Worm (Caenorhabditis elegans) whole organism, L3 larva: ENCODE data around the gene pph-2.
A peak's percentile ranks its signal among the peaks of the same experiment; 100 is the strongest.

Experiments used
- R02D3.7 ChIP-seq: fragments of 150-350 bp; optimal IDR thresholded peaks from 2 replicates; lab custom pipeline; 2014; ENCODE audit warnings: missing biosample characterization, missing genetic modification characterization
- ZK546.5 ChIP-seq: sonication (generic microtip); optimal IDR thresholded peaks from 2 replicates; lab custom pipeline; 2017; ENCODE audit warnings: missing biosample characterization, missing genetic modification characterization
- ama-1 ChIP-seq: fragments of 150-350 bp; optimal IDR thresholded peaks from 2 replicates; lab custom pipeline; 2018
- ceh-28 ChIP-seq: fragments of 150-350 bp; optimal IDR thresholded peaks from 2 replicates; lab custom pipeline; 2014; ENCODE audit warnings: missing biosample characterization, missing genetic modification reagents, missing genetic modification characterization
- daf-12 ChIP-seq: fragments of 150-350 bp; optimal IDR thresholded peaks from 2 replicates; lab custom pipeline; 2014; ENCODE audit warnings: missing biosample characterization, missing genetic modification reagents, missing genetic modification characterization
- egl-27 ChIP-seq: sonication (generic microtip); optimal IDR thresholded peaks from 4 replicates; lab custom pipeline; 2017; ENCODE audit warnings: missing biosample characterization, missing genetic modification reagents, missing genetic modification characterization
- elt-1 ChIP-seq: fragments of 150-350 bp; optimal IDR thresholded peaks from 2 replicates; lab custom pipeline; 2014; ENCODE audit warnings: missing biosample characterization, missing genetic modification characterization
- elt-2 ChIP-seq: sonication (generic microtip); optimal IDR thresholded peaks from 2 replicates; lab custom pipeline; 2016; ENCODE audit warnings: missing genetic modification reagents, mild to moderate bottlenecking, missing genetic modification characterization, missing compliant biosample characterization
- fkh-10 ChIP-seq: sonication (generic microtip); optimal IDR thresholded peaks from 2 replicates; lab custom pipeline; 2017; ENCODE audit warnings: missing biosample characterization, missing genetic modification reagents, missing genetic modification characterization
- fkh-2 ChIP-seq: fragments of 150-350 bp; optimal IDR thresholded peaks from 2 replicates; lab custom pipeline; 2014; ENCODE audit warnings: missing biosample characterization, missing genetic modification reagents, missing genetic modification characterization
- jun-1 ChIP-seq: fragments of 150-350 bp; optimal IDR thresholded peaks from 2 replicates; lab custom pipeline; 2014; ENCODE audit warnings: missing biosample characterization, missing genetic modification reagents, missing genetic modification characterization
- lin-15B ChIP-seq: fragments of 150-350 bp; optimal IDR thresholded peaks from 2 replicates; lab custom pipeline; 2014; ENCODE audit warnings: missing biosample characterization, missing genetic modification characterization
- mdl-1 ChIP-seq: fragments of 150-350 bp; optimal IDR thresholded peaks from 2 replicates; lab custom pipeline; 2014; ENCODE audit warnings: missing biosample characterization, missing genetic modification characterization
- nfya-1 ChIP-seq: sonication (generic microtip); optimal IDR thresholded peaks from 2 replicates; lab custom pipeline; 2017; ENCODE audit warnings: missing genetic modification characterization, mild to moderate bottlenecking, missing compliant biosample characterization, antibody characterized with exemption, moderate library complexity; ENCODE audit not compliant: insufficient read depth
- nhr-11 ChIP-seq: fragments of 150-350 bp; optimal IDR thresholded peaks from 2 replicates; lab custom pipeline; 2014; ENCODE audit warnings: missing biosample characterization, missing genetic modification characterization
- nhr-23 ChIP-seq: fragments of 150-350 bp; optimal IDR thresholded peaks from 2 replicates; lab custom pipeline; 2014; ENCODE audit warnings: missing biosample characterization, missing genetic modification reagents, missing genetic modification characterization
- nhr-237 ChIP-seq: fragments of 150-350 bp; optimal IDR thresholded peaks from 2 replicates; lab custom pipeline; 2014; ENCODE audit warnings: missing biosample characterization, missing genetic modification characterization
- nhr-28 ChIP-seq: fragments of 150-350 bp; optimal IDR thresholded peaks from 2 replicates; lab custom pipeline; 2014; ENCODE audit warnings: missing biosample characterization, missing genetic modification characterization
- nhr-43 ChIP-seq: sonication (generic microtip); optimal IDR thresholded peaks from 2 replicates; lab custom pipeline; 2016; ENCODE audit warnings: mild to moderate bottlenecking, missing genetic modification characterization, missing compliant biosample characterization; ENCODE audit not compliant: poor library complexity, severe bottlenecking
- nhr-76 ChIP-seq: fragments of 150-350 bp; sonication (generic microtip); optimal IDR thresholded peaks from 5 replicates; lab custom pipeline; 2014; ENCODE audit warnings: missing biosample characterization, missing genetic modification characterization
- pha-4 ChIP-seq: fragments of 150-350 bp; optimal IDR thresholded peaks from 2 replicates; lab custom pipeline; 2014; ENCODE audit warnings: missing biosample characterization, missing genetic modification reagents, missing genetic modification characterization
- pqm-1 ChIP-seq: fragments of 150-350 bp; optimal IDR thresholded peaks from 2 replicates; lab custom pipeline; 2017; ENCODE audit warnings: missing biosample characterization, missing genetic modification characterization, inconsistent platforms
- sea-2 ChIP-seq: fragments of 150-350 bp; sonication (generic microtip); optimal IDR thresholded peaks from 4 replicates; lab custom pipeline; 2014; ENCODE audit warnings: missing biosample characterization, missing genetic modification reagents, missing genetic modification characterization
- skn-1 ChIP-seq: fragments of 150-350 bp; optimal IDR thresholded peaks from 2 replicates; lab custom pipeline; 2014; ENCODE audit warnings: missing biosample characterization, missing genetic modification characterization
- ztf-11 ChIP-seq: fragments of 150-350 bp; optimal IDR thresholded peaks from 2 replicates; lab custom pipeline; 2014; ENCODE audit warnings: missing biosample characterization, missing genetic modification characterization

pph-2 gene

ce11 chrIV:11919067-11919466 is 41.5 kb upstream of the pph-2 start:
- no peak for TF ChIP-seq lin-15B (tag; lab: Kevin White, UChicago)
- no peak for TF ChIP-seq sea-2 (GFP tag; lab: Kevin White, UChicago)
- TF ChIP-seq ztf-11 (tag; lab: Kevin White, UChicago): no peak

ce11 chrIV:11917886-11918285 is 40.3 kb upstream of the pph-2 start:
- no peak for TF ChIP-seq ztf-11 (tag; lab: Kevin White, UChicago)
- no peak for TF ChIP-seq ceh-28 (tag; lab: Kevin White, UChicago)
- peak; percentile 90 for TF ChIP-seq pqm-1 (tag; lab: Kevin White, UChicago)
- TF ChIP-seq daf-12: no peak
- peak; percentile 1 for TF ChIP-seq jun-1 (tag; lab: Kevin White, UChicago)
- TF ChIP-seq fkh-2 (tag; lab: Kevin White, UChicago): no peak
- TF ChIP-seq nhr-43 (tag; lab: Kevin White, UChicago): no peak
- TF ChIP-seq nhr-76 (tag; lab: Kevin White, UChicago): no peak
- peak; percentile 44 for TF ChIP-seq pha-4
- TF ChIP-seq ZK546.5 (tag; lab: Kevin White, UChicago): no peak
- TF ChIP-seq elt-1 (tag; lab: Kevin White, UChicago): no peak
- TF ChIP-seq elt-2: peak; percentile 90

ce11 chrIV:11916907-11917306 is 39.3 kb upstream of the pph-2 start, which contains the start of gene ZK822.10:
TSS of gene ZK822.10 (plus strand) at chrIV:11917137.
- no peak for TF ChIP-seq mdl-1
- no peak for TF ChIP-seq nhr-11 (tag; lab: Kevin White, UChicago)
- peak; percentile 7 for TF ChIP-seq jun-1 (tag; lab: Kevin White, UChicago)
- TF ChIP-seq pqm-1 (tag; lab: Kevin White, UChicago): peak; percentile 91
- TF ChIP-seq ceh-28 (tag; lab: Kevin White, UChicago): peak; percentile 24
- TF ChIP-seq elt-2: peak; percentile 83
- peak; percentile 88 for TF ChIP-seq pha-4
- TF ChIP-seq, all 47 proteins: peak for 5

ce11 chrIV:11915768-11916453 is 38.3 kb upstream of the pph-2 start, which contains the start of gene ZK822.9:
TSS of gene ZK822.9 (plus strand) at chrIV:11915947.
- TF ChIP-seq nhr-28 (tag; lab: Kevin White, UChicago) (no peak), elt-2 (peak; percentile 69), egl-27 (tag; lab: Kevin White, UChicago) (peak; percentile 12), ama-1 (lab: Kevin White, UChicago) (peak; percentile 42), pha-4 (peak; percentile 73), pqm-1 (tag; lab: Kevin White, UChicago) (peak; percentile 29), nhr-23 (tag; lab: Kevin White, UChicago) (peak; percentile 7), lin-15B (tag; lab: Kevin White, UChicago) (no peak)

ce11 chrIV:11914837-11915737 is 37.5 kb upstream of the pph-2 start, which contains the start of gene fat-6:
TSS of gene fat-6 (minus strand) at chrIV:11915687.
- peak; percentile 62 for TF ChIP-seq jun-1 (tag; lab: Kevin White, UChicago)
- TF ChIP-seq pqm-1 (tag; lab: Kevin White, UChicago): peak; percentile 54
- TF ChIP-seq ztf-11 (tag; lab: Kevin White, UChicago): no peak
- peak; percentile 20 for TF ChIP-seq nhr-43 (tag; lab: Kevin White, UChicago)
- peak; percentile 17 for TF ChIP-seq nfya-1
- TF ChIP-seq skn-1: no peak
- TF ChIP-seq nhr-23 (tag; lab: Kevin White, UChicago): peak; percentile 37
- peak; percentile 75 for TF ChIP-seq elt-2
- peak; percentile 38 for TF ChIP-seq ama-1 (lab: Kevin White, UChicago)
- TF ChIP-seq, all 47 proteins: peak for 7

- TF ChIP-seq ama-1 (lab: Kevin White, UChicago): peak; percentile 31
- TF ChIP-seq fkh-10 (GFP tag; lab: Kevin White, UChicago): no peak
- no peak for TF ChIP-seq R02D3.7 (tag; lab: Kevin White, UChicago)
- no peak for TF ChIP-seq nhr-237 (tag; lab: Kevin White, UChicago)
Measured at ce11 chrIV:11914260-11914836, 36.8 kb upstream of the pph-2 start.
